Worm (Caenorhabditis elegans) whole organism, L2 larva: ENCODE data around the gene R04B3.2.

Source experiments
- ceh-16 ChIP-seq: fragments of 150-350 bp; optimal IDR thresholded peaks from 2 replicates; lab custom pipeline; 2014; ENCODE audit warnings: missing biosample characterization, missing genetic modification characterization
- dmd-4 ChIP-seq: sonication (generic microtip); optimal IDR thresholded peaks from 2 replicates; lab custom pipeline; 2017; ENCODE audit warnings: missing biosample characterization, missing genetic modification characterization
- fos-1 ChIP-seq: fragments of 150-350 bp; optimal IDR thresholded peaks from 2 replicates; lab custom pipeline; 2014; ENCODE audit warnings: missing biosample characterization, missing genetic modification characterization
- lin-13 ChIP-seq: fragments of 150-350 bp; optimal IDR thresholded peaks from 2 replicates; lab custom pipeline; 2014; ENCODE audit warnings: missing biosample characterization, missing genetic modification reagents, missing genetic modification characterization
- nhr-25 ChIP-seq: fragments of 150-350 bp; sonication (generic microtip); optimal IDR thresholded peaks from 3 replicates; lab custom pipeline; 2014; ENCODE audit warnings: missing biosample characterization, missing genetic modification characterization
- zag-1 ChIP-seq: fragments of 150-350 bp; optimal IDR thresholded peaks from 2 replicates; lab custom pipeline; 2014; ENCODE audit warnings: missing biosample characterization, missing genetic modification characterization

R04B3.2 gene

ce11 chrX:2422123-2422522, 51.4 kb downstream of the R04B3.2 start:
- TF ChIP-seq lin-13 (GFP tag; lab: Kevin White, UChicago) (no peak), zag-1 (tag; lab: Kevin White, UChicago) (no peak), fos-1 (tag; lab: Kevin White, UChicago) (no peak), ceh-16 (tag; lab: Kevin White, UChicago) (no peak), dmd-4 (no peak), nhr-25 (tag; lab: Kevin White, UChicago) (no peak)
